Fruit fly (Drosophila melanogaster): ENCODE results near the gene eEF1gamma.

The eEF1gamma gene

dm6 chr3R:29259466-29260132 is 39.6 kb downstream of the eEF1gamma start:
- TF ChIP-seq CTCF (optimal IDR thresholded peaks at IDR 0.05) (no peak), CG8478 (optimal IDR thresholded peaks at IDR 0.05) (no peak)

- no peak for TF ChIP-seq CTCF (optimal IDR thresholded peaks at IDR 0.05)
- no peak for TF ChIP-seq CG8478 (optimal IDR thresholded peaks at IDR 0.05)
Observed at dm6 chr3R:29262481-29262880, 42.5 kb downstream of the eEF1gamma start.

dm6 chr3R:29263264-29263663 is 43.3 kb downstream of the eEF1gamma start:
- no peak for TF ChIP-seq CG8478 (optimal IDR thresholded peaks at IDR 0.05)
- TF ChIP-seq CTCF (optimal IDR thresholded peaks at IDR 0.05) = no peak

- TF ChIP-seq CG8478 (optimal IDR thresholded peaks at IDR 0.05) = no peak
- TF ChIP-seq CTCF (optimal IDR thresholded peaks at IDR 0.05) = no peak
Observed at dm6 chr3R:29265075-29265474, 45.1 kb downstream of the eEF1gamma start.

dm6 chr3R:29266607-29267006 is 46.6 kb downstream of the eEF1gamma start:
- TF ChIP-seq CTCF (optimal IDR thresholded peaks at IDR 0.05) = no peak
- TF ChIP-seq CG8478 (optimal IDR thresholded peaks at IDR 0.05) = no peak

dm6 chr3R:29268062-29268461 is 48.1 kb downstream of the eEF1gamma start:
- TF ChIP-seq CG8478 (optimal IDR thresholded peaks at IDR 0.05) (no peak), CTCF (optimal IDR thresholded peaks at IDR 0.05) (no peak)

dm6 chr3R:29269204-29269603 is 49.2 kb downstream of the eEF1gamma start:
- no peak for TF ChIP-seq CTCF (optimal IDR thresholded peaks at IDR 0.05)
- no peak for TF ChIP-seq CG8478 (optimal IDR thresholded peaks at IDR 0.05)
